Fruit fly (Drosophila melanogaster) whole organism, pupa: Measurements from ENCODE around the gene CG7368.

Experiments
- CG15710 ChIP-seq: fragments of 200-800 bp; sonication (Bioruptor generic); optimal IDR thresholded peaks from 2 replicates; lab custom pipeline; 2018; ENCODE audit warnings: missing biosample characterization, mild to moderate bottlenecking, missing genetic modification characterization, moderate library complexity
- CG34367 ChIP-seq: fragments of 200-800 bp; sonication (Bioruptor generic); optimal IDR thresholded peaks from 2 replicates; lab custom pipeline; 2018; ENCODE audit warnings: missing biosample characterization, mild to moderate bottlenecking, missing genetic modification characterization
- CG9948 ChIP-seq: fragments of 200-800 bp; sonication (Bioruptor generic); optimal IDR thresholded peaks from 2 replicates; lab custom pipeline; 2018; ENCODE audit warnings: missing biosample characterization, mild to moderate bottlenecking, missing genetic modification characterization, moderate library complexity
- D1 ChIP-seq: fragments of 200-800 bp; sonication (Bioruptor generic); optimal IDR thresholded peaks from 2 replicates; lab custom pipeline; 2018; ENCODE audit warnings: missing biosample characterization, mild to moderate bottlenecking, missing genetic modification characterization, moderate library complexity
- EcR ChIP-seq: fragments of 200-800 bp; sonication (Bioruptor generic); optimal IDR thresholded peaks from 3 replicates; lab custom pipeline; 2019; ENCODE audit warnings: missing biosample characterization, missing genetic modification characterization, mild to moderate bottlenecking, moderate library complexity, missing genetic modification reagents
- Pif1A ChIP-seq: fragments of 200-800 bp; sonication (Bioruptor generic); optimal IDR thresholded peaks from 3 replicates; lab custom pipeline; 2016; ENCODE audit warnings: missing biosample characterization, missing genetic modification characterization
- gl ChIP-seq: fragments of 200-800 bp; sonication (Bioruptor generic); optimal IDR thresholded peaks from 2 replicates; lab custom pipeline; 2018; ENCODE audit warnings: missing biosample characterization, mild to moderate bottlenecking, missing genetic modification characterization

DNA sequence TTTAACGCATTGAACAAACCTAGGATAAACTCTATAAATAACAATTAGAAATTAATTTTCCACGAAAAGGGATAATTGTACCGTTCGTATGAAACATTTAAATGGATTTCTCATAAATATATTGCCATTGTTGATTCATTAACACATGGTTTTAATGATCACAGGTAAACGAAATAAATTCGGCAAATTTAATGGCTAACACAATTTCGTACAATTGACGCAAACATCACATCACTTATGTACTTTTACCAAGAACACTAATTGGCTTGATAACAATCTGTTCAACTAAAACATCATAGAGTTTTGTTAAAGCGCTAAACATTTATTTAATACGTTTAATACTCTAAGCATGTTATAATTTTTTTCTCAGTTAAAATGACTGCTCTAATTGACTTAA is 43.3 kb upstream of the CG7368 start:
- no peak for TF ChIP-seq D1 (tag; lab: Kevin White, UChicago)
- TF ChIP-seq Pif1A (GFP tag; lab: Kevin White, UChicago): no peak
- TF ChIP-seq CG9948: no peak
- TF ChIP-seq CG34367 (tag; lab: Kevin White, UChicago): no peak
- no peak for TF ChIP-seq EcR
- no peak for TF ChIP-seq CG15710 (tag; lab: Kevin White, UChicago)
- TF ChIP-seq gl (tag; lab: Kevin White, UChicago): no peak
